Fruit fly (Drosophila melanogaster) whole organism, embryonic: ENCODE measurements around the gene Dsor1.

Experiments used
- Awh ChIP-seq: fragments of 200-800 bp; sonication (Bioruptor generic); IDR thresholded peaks from 2 replicates; pipeline ENCODE4, ENCODE4 v1.3.6; 2022; ENCODE audit warnings: missing biosample characterization, missing genetic modification characterization
- CG10543 ChIP-seq: fragments of 200-800 bp; sonication (Bioruptor generic); optimal IDR thresholded peaks from 3 replicates; lab custom pipeline; 2017; ENCODE audit warnings: missing biosample characterization, mild to moderate bottlenecking, missing genetic modification characterization, moderate library complexity
- CG11247 ChIP-seq: fragments of 200-800 bp; sonication (Bioruptor generic); IDR thresholded peaks from 2 replicates; pipeline ENCODE4 v1.3.6; 2022; ENCODE audit warnings: missing biosample characterization, missing genetic modification characterization
- CG13287 ChIP-seq: fragments of 200-800 bp; sonication (Bioruptor generic); IDR thresholded peaks from 2 replicates; pipeline ENCODE4 v1.3.6; 2022; ENCODE audit warnings: missing biosample characterization, missing genetic modification characterization; ENCODE audit not compliant: partially characterized antibody
- CG13296 ChIP-seq: fragments of 200-800 bp; sonication (Bioruptor generic); optimal IDR thresholded peaks from 3 replicates; lab custom pipeline; 2018; ENCODE audit warnings: missing biosample characterization, mild to moderate bottlenecking, missing genetic modification characterization
- CG13894 ChIP-seq: fragments of 200-800 bp; sonication (Bioruptor generic); optimal IDR thresholded peaks from 3 replicates; lab custom pipeline; 2018; ENCODE audit warnings: missing biosample characterization, mild to moderate bottlenecking, missing genetic modification characterization, moderate library complexity
- CG14014 ChIP-seq: fragments of 200-800 bp; sonication (Bioruptor generic); IDR thresholded peaks from 2 replicates; pipeline ENCODE4 v1.3.6; 2022; ENCODE audit warnings: missing biosample characterization, missing genetic modification characterization
- CG15514 ChIP-seq: fragments of 200-800 bp; sonication (Bioruptor generic); optimal IDR thresholded peaks from 3 replicates; lab custom pipeline; 2017; ENCODE audit warnings: missing biosample characterization, missing genetic modification characterization, mild to moderate bottlenecking, moderate library complexity, missing genetic modification reagents
- CG15601 ChIP-seq: fragments of 200-800 bp; sonication (Bioruptor generic); optimal IDR thresholded peaks from 3 replicates; lab custom pipeline; 2019; ENCODE audit warnings: missing biosample characterization, mild to moderate bottlenecking, missing genetic modification characterization, moderate library complexity
- CG2199 ChIP-seq: fragments of 200-800 bp; sonication (Bioruptor generic); IDR thresholded peaks from 3 replicates; pipeline ENCODE4 v1.3.6; 2022; ENCODE audit warnings: missing biosample characterization, missing genetic modification characterization
- CG3281 ChIP-seq: fragments of 200-800 bp; sonication (Bioruptor generic); optimal IDR thresholded peaks from 3 replicates; lab custom pipeline; 2017; ENCODE audit warnings: missing biosample characterization, mild to moderate bottlenecking, missing genetic modification characterization
- CG34376 ChIP-seq: fragments of 200-800 bp; sonication (Bioruptor generic); optimal IDR thresholded peaks from 2 replicates; lab custom pipeline; 2018; ENCODE audit warnings: missing biosample characterization, mild to moderate bottlenecking, missing genetic modification characterization
- CG4820 ChIP-seq: fragments of 200-800 bp; sonication (Bioruptor generic); optimal IDR thresholded peaks from 3 replicates; lab custom pipeline; 2016; ENCODE audit warnings: missing biosample characterization, missing genetic modification characterization
- CG5245 ChIP-seq: fragments of 200-800 bp; sonication (Bioruptor generic); optimal IDR thresholded peaks from 3 replicates; lab custom pipeline; 2016; ENCODE audit warnings: missing biosample characterization, missing genetic modification characterization
- CrebB ChIP-seq: fragments of 200-800 bp; sonication (Bioruptor generic); optimal IDR thresholded peaks from 3 replicates; lab custom pipeline; 2018; ENCODE audit warnings: missing biosample characterization, mild to moderate bottlenecking, missing genetic modification characterization
- GATAe ChIP-seq: fragments of 200-800 bp; sonication (Bioruptor generic); conservative IDR thresholded peaks from 2 replicates; pipeline ENCODE4 v1.3.6; 2022; ENCODE audit warnings: missing biosample characterization, missing genetic modification characterization
- HmgZ ChIP-seq: fragments of 200-800 bp; sonication (Bioruptor generic); optimal IDR thresholded peaks from 2 replicates; lab custom pipeline; 2018; ENCODE audit warnings: missing biosample characterization, mild to moderate bottlenecking, missing genetic modification characterization
- Lim3 ChIP-seq: fragments of 200-800 bp; sonication (Bioruptor generic); IDR thresholded peaks from 2 replicates; pipeline ENCODE4 v1.3.6; 2022; ENCODE audit warnings: missing biosample characterization, missing genetic modification characterization
- Med ChIP-seq: fragments of 200-800 bp; sonication (Bioruptor generic); peaks from one replicate; lab custom pipeline; 2016; ENCODE audit warnings: missing biosample characterization, missing genetic modification characterization, mild to moderate bottlenecking, inconsistent platforms, moderate library complexity
- Pdp1 ChIP-seq, 2 experiments: fragments of 200-800 bp; sonication (Bioruptor generic); optimal IDR thresholded peaks; 3 replicates each; lab custom pipeline; 2016; ENCODE audit warnings: missing biosample characterization in 2 of 2, missing genetic modification characterization in 2 of 2, mild to moderate bottlenecking in 1 of 2, moderate library complexity in 1 of 2
- TFAM ChIP-seq: fragments of 200-800 bp; sonication (Bioruptor generic); optimal IDR thresholded peaks from 2 replicates; lab custom pipeline; 2017; ENCODE audit warnings: missing biosample characterization, missing genetic modification characterization, inconsistent platforms
- abd-A ChIP-seq: fragments of 200-800 bp; sonication (Bioruptor generic); optimal IDR thresholded peaks from 3 replicates; lab custom pipeline; 2019; ENCODE audit warnings: missing biosample characterization, mild to moderate bottlenecking, missing genetic modification characterization, moderate library complexity
- caup ChIP-seq: fragments of 200-800 bp; sonication (Bioruptor generic); optimal IDR thresholded peaks from 3 replicates; lab custom pipeline; 2017; ENCODE audit warnings: missing biosample characterization, mild to moderate bottlenecking, missing genetic modification characterization, moderate library complexity; ENCODE audit not compliant: severe bottlenecking
- chinmo ChIP-seq: fragments of 200-800 bp; sonication (Bioruptor generic); IDR thresholded peaks from 4 replicates; pipeline ENCODE4 v1.3.6; 2022; ENCODE audit warnings: missing biosample characterization, missing genetic modification characterization; ENCODE audit not compliant: partially characterized antibody
- dati ChIP-seq: fragments of 200-800 bp; sonication (Bioruptor generic); IDR thresholded peaks from 2 replicates; pipeline ENCODE4 v1.3.6; 2022; ENCODE audit warnings: missing biosample characterization, missing genetic modification characterization
- emc ChIP-seq: fragments of 200-800 bp; sonication (Bioruptor generic); optimal IDR thresholded peaks from 2 replicates; lab custom pipeline; 2016; ENCODE audit warnings: missing biosample characterization, missing genetic modification characterization
- exex ChIP-seq: fragments of 200-800 bp; sonication (Bioruptor generic); optimal IDR thresholded peaks from 4 replicates; lab custom pipeline; 2018; ENCODE audit warnings: missing biosample characterization, mild to moderate bottlenecking, missing genetic modification characterization, moderate library complexity
- ftz-f1 ChIP-seq: fragments of 200-800 bp; sonication (Bioruptor generic); optimal IDR thresholded peaks from 2 replicates; lab custom pipeline; 2016; ENCODE audit warnings: missing biosample characterization, missing genetic modification characterization
- gem ChIP-seq: fragments of 200-800 bp; sonication (Bioruptor generic); optimal IDR thresholded peaks from 2 replicates; lab custom pipeline; 2019; ENCODE audit warnings: missing biosample characterization, mild to moderate bottlenecking, missing genetic modification characterization, moderate library complexity
- grn ChIP-seq: fragments of 200-800 bp; sonication (Bioruptor generic); optimal IDR thresholded peaks from 3 replicates; lab custom pipeline; 2017; ENCODE audit warnings: missing biosample characterization, missing genetic modification characterization
- gro ChIP-seq: fragments of 200-800 bp; sonication (Bioruptor generic); optimal IDR thresholded peaks from 2 replicates; lab custom pipeline; 2016; ENCODE audit warnings: missing biosample characterization, missing genetic modification characterization
- inv ChIP-seq: fragments of 200-800 bp; sonication (Bioruptor generic); IDR thresholded peaks from 2 replicates; pipeline ENCODE4 v1.3.6; 2022; ENCODE audit warnings: missing biosample characterization, missing genetic modification characterization; ENCODE audit not compliant: partially characterized antibody
- kni ChIP-seq: fragments of 200-800 bp; sonication (Bioruptor generic); optimal IDR thresholded peaks from 3 replicates; lab custom pipeline; 2017; ENCODE audit warnings: mild to moderate bottlenecking, missing biosample characterization, missing genetic modification reagents, missing genetic modification characterization
- mam ChIP-seq: fragments of 200-800 bp; sonication (Bioruptor generic); optimal IDR thresholded peaks from 3 replicates; lab custom pipeline; 2016; ENCODE audit warnings: missing biosample characterization, missing genetic modification characterization
- mirr ChIP-seq: fragments of 200-800 bp; sonication (Bioruptor generic); optimal IDR thresholded peaks from 3 replicates; lab custom pipeline; 2018; ENCODE audit warnings: missing biosample characterization, mild to moderate bottlenecking, missing genetic modification characterization
- pb ChIP-seq: fragments of 200-800 bp; sonication (Bioruptor generic); optimal IDR thresholded peaks from 3 replicates; lab custom pipeline; 2016; ENCODE audit warnings: missing biosample characterization, missing genetic modification characterization
- salm ChIP-seq: fragments of 200-800 bp; sonication (Bioruptor generic); optimal IDR thresholded peaks from 2 replicates; lab custom pipeline; 2018; ENCODE audit warnings: missing biosample characterization, mild to moderate bottlenecking, missing genetic modification characterization
- sd ChIP-seq: fragments of 200-800 bp; sonication (Bioruptor generic); optimal IDR thresholded peaks from 3 replicates; lab custom pipeline; 2018; ENCODE audit warnings: missing biosample characterization, mild to moderate bottlenecking, missing genetic modification characterization, moderate library complexity
- sqz ChIP-seq: fragments of 200-800 bp; sonication (Bioruptor generic); optimal IDR thresholded peaks from 3 replicates; lab custom pipeline; 2018; ENCODE audit warnings: missing biosample characterization, mild to moderate bottlenecking, missing genetic modification characterization
- stwl ChIP-seq: fragments of 200-800 bp; sonication (Bioruptor generic); optimal IDR thresholded peaks from 3 replicates; lab custom pipeline; 2018; ENCODE audit warnings: missing biosample characterization, mild to moderate bottlenecking, missing genetic modification characterization, moderate library complexity
- sug ChIP-seq: fragments of 200-800 bp; optimal IDR thresholded peaks from 2 replicates; lab custom pipeline; 2019; ENCODE audit warnings: missing biosample characterization, mild to moderate bottlenecking, missing genetic modification characterization, moderate library complexity
- vvl ChIP-seq: fragments of 200-800 bp; sonication (Bioruptor generic); IDR thresholded peaks from 2 replicates; pipeline ENCODE4 v1.3.6; 2022; ENCODE audit warnings: missing biosample characterization, missing genetic modification characterization

The Dsor1 gene

dm6 chrX:9200234-9200633 lies 46.9 kb upstream of the Dsor1 start (continued):
- TF ChIP-seq inv (GFP tag; lab: Robert Waterston, UW) (no peak), CG34376 (GFP tag; lab: Kevin White, UChicago) (peak; percentile 70), chinmo (GFP tag; lab: Robert Waterston, UW) (peak; percentile 84; the same call in 2 of the 4 replicates), ftz-f1 (GFP tag; lab: Kevin White, UChicago) (peak; percentile 74), CG13287 (GFP tag; lab: Robert Waterston, UW) (no peak), grn (GFP tag; lab: Kevin White, UChicago) (peak; percentile 84), HmgZ (no peak), mam (GFP tag; lab: Kevin White, UChicago) (no peak), stwl (tag; lab: Kevin White, UChicago) (no peak), kni (GFP tag; lab: Kevin White, UChicago) (no peak), sug (peak; percentile 99), CG14014 (no peak), pb (GFP tag; lab: Kevin White, UChicago) (no peak), dati (GFP tag; lab: Robert Waterston, UW) (no peak), mirr (GFP tag; lab: Kevin White, UChicago) (peak; percentile 67), salm (tag; lab: Kevin White, UChicago) (no peak), CG4820 (GFP tag; lab: Kevin White, UChicago) (no peak), emc (GFP tag; lab: Kevin White, UChicago) (no peak)

- TF ChIP-seq Lim3 (GFP tag; lab: Robert Waterston, UW): peak; percentile 55; the same call in 1 of the 2 replicates
- no peak for TF ChIP-seq vvl (GFP tag; lab: Robert Waterston, UW)
- TF ChIP-seq CG3281: peak; percentile 7
- TF ChIP-seq chinmo (GFP tag; lab: Robert Waterston, UW): 0 out of 4 replicates have a peak, but pooled peaks have one; percentile 33
- peak; percentile 11 for TF ChIP-seq caup
- TF ChIP-seq Pdp1 (GFP tag; optimal IDR thresholded peaks at IDR 0.05; lab: Kevin White, UChicago): peak in 1 of 2 experiments; percentile 80
- TF ChIP-seq mirr (GFP tag; lab: Kevin White, UChicago): peak; percentile 96
- peak; percentile 95 for TF ChIP-seq sug
- peak; percentile 55 for TF ChIP-seq sd
- TF ChIP-seq Med (GFP tag; lab: Kevin White, UChicago): peak; percentile 51
- TF ChIP-seq CG34376 (GFP tag; lab: Kevin White, UChicago): peak; percentile 86
- peak; percentile 19 for TF ChIP-seq CG10543 (GFP tag; lab: Kevin White, UChicago)
- 0 out of 3 replicates have a peak, but pooled peaks have one; percentile 45 for TF ChIP-seq CG2199
- peak; percentile 31 for TF ChIP-seq gro (GFP tag; lab: Kevin White, UChicago)
- peak; percentile 83 for TF ChIP-seq ftz-f1 (GFP tag; lab: Kevin White, UChicago)
- peak; percentile 65 for TF ChIP-seq CG15601 (tag; lab: Kevin White, UChicago)
- TF ChIP-seq sqz: peak; percentile 29
- TF ChIP-seq CG13894 (tag; lab: Kevin White, UChicago): peak; percentile 1
- TF ChIP-seq abd-A: peak; percentile 89
- TF ChIP-seq TFAM (GFP tag; lab: Kevin White, UChicago): no peak
- TF ChIP-seq CG11247 (GFP tag; lab: Robert Waterston, UW): no peak
- TF ChIP-seq gem (tag; lab: Kevin White, UChicago): no peak
- no peak for TF ChIP-seq CrebB (tag; lab: Kevin White, UChicago)
- TF ChIP-seq exex (tag; lab: Kevin White, UChicago): peak; percentile 85
- peak; percentile 60; the same call in 1 of the 2 replicates for TF ChIP-seq GATAe (GFP tag; lab: Robert Waterston, UW)
- peak; percentile 19 for TF ChIP-seq CG15514
- no peak for TF ChIP-seq CG5245 (GFP tag; lab: Kevin White, UChicago)
- TF ChIP-seq Awh (GFP tag; lab: Robert Waterston, UW): no peak
- peak; percentile 13 for TF ChIP-seq CG13296
Measured at dm6 chrX:9201080-9201479, 46.1 kb upstream of the Dsor1 start.
